Worm (Caenorhabditis elegans): ENCODE measurements around the gene T28H10.1.
A peak's percentile ranks its signal among the peaks of the same experiment; 100 is the strongest.

The T28H10.1 gene

ce11 chrV:12523356-12523755 is 19.8 kb downstream of the T28H10.1 start:
- TF ChIP-seq unc-39 (tag; optimal IDR thresholded peaks at IDR 0.05) (no peak), lin-32 (GFP tag; optimal IDR thresholded peaks at IDR 0.05) (no peak), snpc-4 (tag; optimal IDR thresholded peaks at IDR 0.05) (no peak), unc-62 (GFP tag; optimal IDR thresholded peaks at IDR 0.05) (peak; percentile 76), bed-3 (GFP tag; optimal IDR thresholded peaks at IDR 0.05) (no peak), ceh-83 (GFP tag; optimal IDR thresholded peaks at IDR 0.05) (no peak), blmp-1 (tag; optimal IDR thresholded peaks at IDR 0.05) (no peak), nhr-237 (tag; optimal IDR thresholded peaks at IDR 0.05) (no peak), elt-1 (tag; optimal IDR thresholded peaks at IDR 0.05; ENCODE audit: borderline replicate concordance, insufficient read depth) (no peak), sem-2 (GFP tag; optimal IDR thresholded peaks at IDR 0.05) (no peak), hlh-1 (tag; optimal IDR thresholded peaks at IDR 0.05) (peak; percentile 24), M03D4.4 (tag; optimal IDR thresholded peaks at IDR 0.05) (no peak), tbx-8 (GFP tag; optimal IDR thresholded peaks at IDR 0.05) (no peak), lsy-2 (tag; optimal IDR thresholded peaks at IDR 0.05) (no peak), lin-13 (tag; optimal IDR thresholded peaks at IDR 0.05) (no peak)

ce11 chrV:12525526-12525925 is 21.9 kb downstream of the T28H10.1 start, which contains the start of gene dyf-4:
Gene dyf-4, minus strand, starts transcription at chrV:12525738.
- TF ChIP-seq blmp-1 (tag; optimal IDR thresholded peaks at IDR 0.05) (peak; percentile 73), ceh-39 (tag; optimal IDR thresholded peaks at IDR 0.05) (no peak)

- TF ChIP-seq nhr-2 (tag; optimal IDR thresholded peaks at IDR 0.05) (no peak), unc-62 (GFP tag; optimal IDR thresholded peaks at IDR 0.05) (no peak), lin-32 (GFP tag; optimal IDR thresholded peaks at IDR 0.05) (no peak), ces-1 (GFP tag; optimal IDR thresholded peaks at IDR 0.05) (no peak), sptf-1 (tag; optimal IDR thresholded peaks at IDR 0.05) (no peak), mep-1 (tag; optimal IDR thresholded peaks at IDR 0.05) (no peak), snpc-4 (tag; optimal IDR thresholded peaks at IDR 0.05) (no peak), nhr-12 (tag; optimal IDR thresholded peaks at IDR 0.05) (no peak), unc-120 (tag; optimal IDR thresholded peaks at IDR 0.05; ENCODE audit: poor library complexity, severe bottlenecking) (no peak), elt-1 (tag; optimal IDR thresholded peaks at IDR 0.05; ENCODE audit: borderline replicate concordance, insufficient read depth) (no peak), ham-2 (GFP tag; optimal IDR thresholded peaks at IDR 0.05) (no peak), elt-3 (tag; optimal IDR thresholded peaks at IDR 0.05) (no peak), blmp-1 (tag; optimal IDR thresholded peaks at IDR 0.05) (no peak), ztf-11 (tag; optimal IDR thresholded peaks at IDR 0.05) (no peak), ceh-43 (GFP tag; optimal IDR thresholded peaks at IDR 0.05) (no peak), flh-1 (GFP tag; optimal IDR thresholded peaks at IDR 0.05) (no peak), lsy-2 (tag; optimal IDR thresholded peaks at IDR 0.05) (no peak), drap-1 (GFP tag; optimal IDR thresholded peaks at IDR 0.05) (no peak), ceh-39 (tag; optimal IDR thresholded peaks at IDR 0.05) (no peak), mab-5 (tag; optimal IDR thresholded peaks at IDR 0.05) (no peak)
These were observed 22.5 kb downstream of the T28H10.1 start for ce11 chrV:12526124-12526523.

ce11 chrV:12526758-12527157 is 23.2 kb downstream of the T28H10.1 start, which contains the start of gene F45D3.1:
Gene F45D3.1, plus strand, starts transcription at chrV:12527058.
- no peak for TF ChIP-seq drap-1 (GFP tag; optimal IDR thresholded peaks at IDR 0.05)
- no peak for TF ChIP-seq ham-2 (GFP tag; optimal IDR thresholded peaks at IDR 0.05)
- no peak for TF ChIP-seq mls-2 (tag; optimal IDR thresholded peaks at IDR 0.05)
- TF ChIP-seq sptf-1 (tag; optimal IDR thresholded peaks at IDR 0.05) = no peak
- no peak for TF ChIP-seq elt-1 (tag; optimal IDR thresholded peaks at IDR 0.05; ENCODE audit: borderline replicate concordance, insufficient read depth)
- TF ChIP-seq lsy-2 (tag; optimal IDR thresholded peaks at IDR 0.05) = no peak
- TF ChIP-seq ztf-11 (tag; optimal IDR thresholded peaks at IDR 0.05) = no peak
- no peak for TF ChIP-seq ceh-83 (GFP tag; optimal IDR thresholded peaks at IDR 0.05)
- TF ChIP-seq sem-2 (GFP tag; optimal IDR thresholded peaks at IDR 0.05) = no peak
- no peak for TF ChIP-seq lin-13 (tag; optimal IDR thresholded peaks at IDR 0.05)
- no peak for TF ChIP-seq lin-32 (GFP tag; optimal IDR thresholded peaks at IDR 0.05)
- no peak for TF ChIP-seq tbx-8 (GFP tag; optimal IDR thresholded peaks at IDR 0.05)
- no peak for TF ChIP-seq mab-5 (tag; optimal IDR thresholded peaks at IDR 0.05)
- TF ChIP-seq bed-3 (GFP tag; optimal IDR thresholded peaks at IDR 0.05) = no peak

ce11 chrV:12528919-12529318 is 25.3 kb downstream of the T28H10.1 start:
- TF ChIP-seq nhr-76 (tag; optimal IDR thresholded peaks at IDR 0.05) (no peak), hlh-1 (tag; optimal IDR thresholded peaks at IDR 0.05) (no peak), tbx-8 (GFP tag; optimal IDR thresholded peaks at IDR 0.05) (no peak), nhr-237 (tag; optimal IDR thresholded peaks at IDR 0.05) (no peak), snpc-4 (tag; optimal IDR thresholded peaks at IDR 0.05) (no peak), cnd-1 (tag; optimal IDR thresholded peaks at IDR 0.05) (no peak), ham-2 (GFP tag; optimal IDR thresholded peaks at IDR 0.05) (no peak), ceh-43 (GFP tag; optimal IDR thresholded peaks at IDR 0.05) (no peak), nhr-28 (tag; optimal IDR thresholded peaks at IDR 0.05) (no peak)

All from whole organism, mixed stage, embryonic.